Worm (Caenorhabditis elegans): ENCODE measurements around the gene dab-1.

DNA sequence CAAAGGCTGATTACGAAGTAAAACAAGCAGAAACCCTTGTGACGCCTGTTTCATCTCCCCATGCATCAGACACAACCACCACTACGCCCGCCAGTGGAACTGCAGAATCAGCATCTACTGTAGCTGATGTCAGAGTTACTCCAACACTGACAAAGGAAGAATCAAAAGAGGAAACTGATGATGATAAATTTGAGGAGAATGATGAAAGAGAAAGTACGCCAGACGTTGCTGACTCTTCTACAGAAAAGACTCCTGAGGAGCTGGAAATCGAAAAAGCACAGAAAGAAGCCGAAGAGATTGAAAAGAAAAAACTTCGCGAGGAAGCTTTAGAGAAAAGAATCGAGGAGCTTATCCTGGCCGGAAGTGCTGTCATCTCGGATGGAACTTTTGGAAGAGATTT, 3.9 kb upstream of the dab-1 start:
- no peak for TF ChIP-seq efl-1 (GFP tag; optimal IDR thresholded peaks at IDR 0.05)
- TF ChIP-seq hlh-26 (GFP tag; conservative IDR thresholded peaks at IDR 0.05), result no peak
- no peak for TF ChIP-seq ceh-58 (GFP tag; IDR thresholded peaks at IDR 0.05)
- TF ChIP-seq chd-7 (tag; optimal IDR thresholded peaks at IDR 0.05), result no peak

Measured in whole organism, young adult.